Worm (Caenorhabditis elegans) whole organism, L3 larva: Measurements from ENCODE around the gene oops-1.

Experiments
- R02D3.7 ChIP-seq: fragments of 150-350 bp; optimal IDR thresholded peaks from 2 replicates; lab custom pipeline; 2014; ENCODE audit warnings: missing biosample characterization, missing genetic modification characterization
- ZK546.5 ChIP-seq: sonication (generic microtip); optimal IDR thresholded peaks from 2 replicates; lab custom pipeline; 2017; ENCODE audit warnings: missing biosample characterization, missing genetic modification characterization
- aly-2 ChIP-seq: fragments of 150-350 bp; optimal IDR thresholded peaks from 2 replicates; lab custom pipeline; 2014; ENCODE audit warnings: missing biosample characterization, missing genetic modification characterization
- ama-1 ChIP-seq: fragments of 150-350 bp; optimal IDR thresholded peaks from 2 replicates; lab custom pipeline; 2018
- ceh-16 ChIP-seq: sonication (generic microtip); optimal IDR thresholded peaks from 2 replicates; lab custom pipeline; 2017; ENCODE audit warnings: missing biosample characterization, missing genetic modification characterization
- ceh-28 ChIP-seq: fragments of 150-350 bp; optimal IDR thresholded peaks from 2 replicates; lab custom pipeline; 2014; ENCODE audit warnings: missing biosample characterization, missing genetic modification reagents, missing genetic modification characterization
- ceh-82 ChIP-seq: fragments of 150-350 bp; optimal IDR thresholded peaks from 2 replicates; lab custom pipeline; 2014; ENCODE audit warnings: missing biosample characterization, missing genetic modification characterization
- ceh-9 ChIP-seq: sonication (generic microtip); optimal IDR thresholded peaks from 2 replicates; lab custom pipeline; 2018; ENCODE audit warnings: missing biosample characterization, missing genetic modification characterization
- elt-1 ChIP-seq: fragments of 150-350 bp; optimal IDR thresholded peaks from 2 replicates; lab custom pipeline; 2014; ENCODE audit warnings: missing biosample characterization, missing genetic modification characterization
- elt-3 ChIP-seq, 3 experiments: fragments of 150-350 bp in 1 of 3; sonication (generic microtip) in 2 of 3; optimal IDR thresholded peaks; 2 replicates in 2 of 3; 4 replicates in 1 of 3; lab custom pipeline; 2014 to 2017; ENCODE audit warnings: missing biosample characterization in 3 of 3, missing genetic modification characterization in 3 of 3
- eor-1 ChIP-seq, 2 experiments: fragments of 150-350 bp; optimal IDR thresholded peaks; 2 replicates each; lab custom pipeline; 2014 to 2018; ENCODE audit warnings: missing biosample characterization in 2 of 2, missing genetic modification characterization in 2 of 2
- fkh-10 ChIP-seq: sonication (generic microtip); optimal IDR thresholded peaks from 2 replicates; lab custom pipeline; 2017; ENCODE audit warnings: missing biosample characterization, missing genetic modification reagents, missing genetic modification characterization
- fkh-2 ChIP-seq: fragments of 150-350 bp; optimal IDR thresholded peaks from 2 replicates; lab custom pipeline; 2014; ENCODE audit warnings: missing biosample characterization, missing genetic modification reagents, missing genetic modification characterization
- fos-1 ChIP-seq: fragments of 150-350 bp; optimal IDR thresholded peaks from 2 replicates; lab custom pipeline; 2014; ENCODE audit warnings: missing biosample characterization, missing genetic modification characterization
- hmg-11 ChIP-seq: sonication (generic microtip); optimal IDR thresholded peaks from 2 replicates; lab custom pipeline; 2016; ENCODE audit warnings: missing genetic modification characterization, missing compliant biosample characterization
- lin-15B ChIP-seq: fragments of 150-350 bp; optimal IDR thresholded peaks from 2 replicates; lab custom pipeline; 2014; ENCODE audit warnings: missing biosample characterization, missing genetic modification characterization
- lin-39 ChIP-seq: fragments of 150-350 bp; optimal IDR thresholded peaks from 2 replicates; lab custom pipeline; 2018; ENCODE audit warnings: missing biosample characterization, missing genetic modification reagents, missing genetic modification characterization
- mdl-1 ChIP-seq: fragments of 150-350 bp; optimal IDR thresholded peaks from 2 replicates; lab custom pipeline; 2014; ENCODE audit warnings: missing biosample characterization, missing genetic modification characterization
- nfya-1 ChIP-seq: sonication (generic microtip); optimal IDR thresholded peaks from 2 replicates; lab custom pipeline; 2017; ENCODE audit warnings: missing genetic modification characterization, mild to moderate bottlenecking, missing compliant biosample characterization, antibody characterized with exemption, moderate library complexity; ENCODE audit not compliant: insufficient read depth
- nhr-11 ChIP-seq: fragments of 150-350 bp; optimal IDR thresholded peaks from 2 replicates; lab custom pipeline; 2014; ENCODE audit warnings: missing biosample characterization, missing genetic modification characterization
- nhr-23 ChIP-seq: fragments of 150-350 bp; optimal IDR thresholded peaks from 2 replicates; lab custom pipeline; 2014; ENCODE audit warnings: missing biosample characterization, missing genetic modification reagents, missing genetic modification characterization
- nhr-25 ChIP-seq: sonication (generic microtip); optimal IDR thresholded peaks from 2 replicates; lab custom pipeline; 2017; ENCODE audit warnings: missing biosample characterization, missing genetic modification characterization
- nhr-28 ChIP-seq: fragments of 150-350 bp; optimal IDR thresholded peaks from 2 replicates; lab custom pipeline; 2014; ENCODE audit warnings: missing biosample characterization, missing genetic modification characterization
- nhr-43 ChIP-seq: sonication (generic microtip); optimal IDR thresholded peaks from 2 replicates; lab custom pipeline; 2016; ENCODE audit warnings: mild to moderate bottlenecking, missing genetic modification characterization, missing compliant biosample characterization; ENCODE audit not compliant: poor library complexity, severe bottlenecking
- nhr-67 ChIP-seq: fragments of 150-350 bp; optimal IDR thresholded peaks from 2 replicates; lab custom pipeline; 2014; ENCODE audit warnings: missing biosample characterization, missing genetic modification characterization
- nhr-76 ChIP-seq: fragments of 150-350 bp; sonication (generic microtip); optimal IDR thresholded peaks from 5 replicates; lab custom pipeline; 2014; ENCODE audit warnings: missing biosample characterization, missing genetic modification characterization
- pha-4 ChIP-seq: fragments of 150-350 bp; optimal IDR thresholded peaks from 2 replicates; lab custom pipeline; 2014; ENCODE audit warnings: missing biosample characterization, missing genetic modification reagents, missing genetic modification characterization
- pqm-1 ChIP-seq: fragments of 150-350 bp; optimal IDR thresholded peaks from 2 replicates; lab custom pipeline; 2017; ENCODE audit warnings: missing biosample characterization, missing genetic modification characterization, inconsistent platforms
- sea-2 ChIP-seq: fragments of 150-350 bp; sonication (generic microtip); optimal IDR thresholded peaks from 4 replicates; lab custom pipeline; 2014; ENCODE audit warnings: missing biosample characterization, missing genetic modification reagents, missing genetic modification characterization
- skn-1 ChIP-seq: fragments of 150-350 bp; optimal IDR thresholded peaks from 2 replicates; lab custom pipeline; 2014; ENCODE audit warnings: missing biosample characterization, missing genetic modification characterization
- snpc-4 ChIP-seq: fragments of 150-350 bp; optimal IDR thresholded peaks from 2 replicates; lab custom pipeline; 2014; ENCODE audit warnings: missing biosample characterization, missing genetic modification characterization
- tbx-2 ChIP-seq: sonication (generic microtip); optimal IDR thresholded peaks from 2 replicates; lab custom pipeline; 2016; ENCODE audit warnings: mild to moderate bottlenecking, missing genetic modification characterization, missing compliant biosample characterization
- zag-1 ChIP-seq: fragments of 150-350 bp; optimal IDR thresholded peaks from 2 replicates; lab custom pipeline; 2014; ENCODE audit warnings: missing biosample characterization, missing genetic modification characterization
- ztf-11 ChIP-seq: fragments of 150-350 bp; optimal IDR thresholded peaks from 2 replicates; lab custom pipeline; 2014; ENCODE audit warnings: missing biosample characterization, missing genetic modification characterization
- ztf-4 ChIP-seq: fragments of 150-350 bp; optimal IDR thresholded peaks from 2 replicates; lab custom pipeline; 2014; ENCODE audit warnings: missing biosample characterization, missing genetic modification characterization

The oops-1 gene

DNA sequence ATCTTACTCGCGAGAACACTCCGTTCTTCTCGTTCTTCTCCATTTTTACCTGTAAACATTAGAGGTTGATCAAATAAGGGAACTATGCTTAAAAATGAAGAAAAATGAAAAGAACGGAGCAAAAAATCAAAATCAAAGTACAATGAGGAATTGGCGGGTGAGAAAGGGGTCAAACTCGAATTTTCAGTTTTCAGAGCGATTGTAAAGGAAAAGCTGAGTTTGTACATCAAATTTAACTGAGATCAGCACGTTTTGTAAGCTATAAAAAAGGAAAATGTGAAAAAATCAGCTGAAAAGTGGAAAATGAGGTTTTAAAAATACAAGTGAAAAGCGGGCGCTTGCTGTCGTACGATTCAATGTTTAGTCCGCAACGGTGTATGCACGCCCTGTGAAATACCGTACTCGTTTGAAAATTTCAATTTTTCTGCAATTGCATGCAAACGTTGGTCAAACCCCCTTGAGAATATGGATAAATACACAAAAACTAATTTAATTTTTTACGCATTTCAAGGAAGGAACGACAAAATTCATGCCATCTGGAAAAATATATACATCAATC, at the start of gene oops-1:
Gene oops-1 (minus strand): TSS at position 51 of the 559 bp plus-strand sequence.
- TF ChIP-seq ZK546.5 (tag; lab: Kevin White, UChicago) (no peak), pqm-1 (tag; lab: Kevin White, UChicago) (no peak), nhr-67 (tag; lab: Kevin White, UChicago) (no peak), nhr-11 (tag; lab: Kevin White, UChicago) (no peak), R02D3.7 (tag; lab: Kevin White, UChicago) (no peak), lin-39 (tag; lab: Kevin White, UChicago) (no peak), fkh-2 (tag; lab: Kevin White, UChicago) (no peak), eor-1 (tag; optimal IDR thresholded peaks at IDR 0.05; lab: Kevin White, UChicago) (no peak)

DNA sequence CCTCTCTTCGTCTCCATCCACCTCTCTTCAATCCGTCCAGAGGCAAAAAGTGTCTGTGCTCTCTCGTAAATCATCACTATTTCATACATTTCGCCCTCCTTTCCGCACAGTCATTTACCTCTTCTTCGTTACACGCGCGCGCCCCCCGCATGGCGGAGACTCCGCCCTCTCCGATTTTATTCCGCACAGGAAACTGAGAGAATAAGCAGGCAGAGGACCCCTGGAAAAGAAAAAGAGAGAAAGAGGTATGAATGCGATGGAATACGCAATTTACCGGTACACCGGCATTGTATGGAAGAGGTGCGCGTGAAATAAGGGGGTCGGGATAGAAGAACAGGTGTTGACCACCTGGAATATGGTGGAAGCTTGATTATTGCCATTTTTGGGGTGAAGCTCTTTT, 46.8 kb upstream of the oops-1 start:
- TF ChIP-seq sea-2 (GFP tag; lab: Kevin White, UChicago) (no peak), mdl-1 (tag; lab: Kevin White, UChicago) (no peak), tbx-2 (tag; lab: Kevin White, UChicago) (no peak), ZK546.5 (tag; lab: Kevin White, UChicago) (no peak), nhr-43 (tag; lab: Kevin White, UChicago) (no peak), nhr-67 (tag; lab: Kevin White, UChicago) (no peak), elt-1 (tag; lab: Kevin White, UChicago) (no peak), nhr-25 (no peak), nfya-1 (no peak)

DNA sequence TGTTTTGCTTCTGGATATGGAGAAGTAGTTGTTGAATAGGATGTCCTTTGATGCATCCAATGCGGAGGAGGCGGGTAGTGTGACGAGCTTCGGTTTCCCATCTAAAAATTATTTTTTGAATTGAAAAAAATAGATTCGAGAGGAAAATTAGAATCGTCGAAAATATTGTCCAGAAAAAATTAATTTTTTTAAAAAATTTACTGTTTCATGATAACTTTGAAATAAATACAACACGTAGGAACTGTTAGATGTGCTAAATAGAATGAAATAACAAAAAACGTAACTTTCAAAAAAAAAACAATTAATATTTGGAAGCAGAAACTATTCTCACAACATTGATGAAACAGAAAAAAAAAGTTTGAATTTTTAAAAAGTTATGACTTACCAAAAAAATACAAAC, 45.9 kb upstream of the oops-1 start, which contains the start of gene C06E7.4:
Gene C06E7.4 (minus strand): TSS at position 101 of the 400 bp plus-strand sequence.
- no peak for TF ChIP-seq nfya-1
- no peak for TF ChIP-seq ztf-11
- TF ChIP-seq nhr-67 (tag; lab: Kevin White, UChicago): no peak
- TF ChIP-seq fkh-10: no peak
- no peak for TF ChIP-seq aly-2 (tag; lab: Kevin White, UChicago)
- no peak for TF ChIP-seq pha-4
- TF ChIP-seq ztf-4 (tag; lab: Kevin White, UChicago): no peak
- no peak for TF ChIP-seq nhr-23 (tag; lab: Kevin White, UChicago)
- no peak for TF ChIP-seq snpc-4 (tag; lab: Kevin White, UChicago)
- TF ChIP-seq eor-1 (tag; optimal IDR thresholded peaks at IDR 0.05; lab: Kevin White, UChicago): no peak
- no peak for TF ChIP-seq ceh-16
- TF ChIP-seq ceh-28 (tag; lab: Kevin White, UChicago): no peak
- no peak for TF ChIP-seq skn-1 (tag; lab: Kevin White, UChicago)
- no peak for TF ChIP-seq nhr-11 (tag; lab: Kevin White, UChicago)
- no peak for TF ChIP-seq ceh-82
- TF ChIP-seq pqm-1 (tag; lab: Kevin White, UChicago): no peak
- TF ChIP-seq nhr-76 (tag; lab: Kevin White, UChicago): no peak
- no peak for TF ChIP-seq fos-1 (tag; lab: Kevin White, UChicago)
- TF ChIP-seq ama-1 (lab: Kevin White, UChicago): no peak

DNA sequence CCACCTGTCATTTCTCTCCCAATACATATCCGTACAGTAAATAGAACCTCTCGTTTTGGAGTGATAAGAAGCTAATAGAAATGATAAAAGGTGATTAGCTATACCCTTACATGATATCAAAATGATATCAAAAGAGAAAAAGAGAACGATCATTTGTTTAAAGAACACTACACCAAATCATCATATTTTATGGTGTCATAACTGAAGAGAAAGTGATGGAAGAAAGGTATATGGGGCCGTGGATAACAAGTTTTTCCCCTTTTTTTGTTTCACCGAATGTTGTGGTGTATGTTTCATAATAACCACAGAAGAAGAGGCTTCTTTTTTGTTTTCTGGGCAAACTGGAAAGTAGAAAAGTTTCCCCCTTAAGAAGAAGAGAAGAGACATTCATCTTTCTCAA, 44.3 kb upstream of the oops-1 start:
- TF ChIP-seq ceh-82 (no peak), nhr-43 (tag; lab: Kevin White, UChicago) (peak; percentile 41), nhr-23 (tag; lab: Kevin White, UChicago) (peak; percentile 72), ceh-9 (tag; lab: Kevin White, UChicago) (no peak), hmg-11 (no peak), ama-1 (lab: Kevin White, UChicago) (no peak), elt-3 (tag; optimal IDR thresholded peaks at IDR 0.05; lab: Kevin White, UChicago) (peak in 1 of 3 experiments; percentile 78), fkh-10 (no peak)

DNA sequence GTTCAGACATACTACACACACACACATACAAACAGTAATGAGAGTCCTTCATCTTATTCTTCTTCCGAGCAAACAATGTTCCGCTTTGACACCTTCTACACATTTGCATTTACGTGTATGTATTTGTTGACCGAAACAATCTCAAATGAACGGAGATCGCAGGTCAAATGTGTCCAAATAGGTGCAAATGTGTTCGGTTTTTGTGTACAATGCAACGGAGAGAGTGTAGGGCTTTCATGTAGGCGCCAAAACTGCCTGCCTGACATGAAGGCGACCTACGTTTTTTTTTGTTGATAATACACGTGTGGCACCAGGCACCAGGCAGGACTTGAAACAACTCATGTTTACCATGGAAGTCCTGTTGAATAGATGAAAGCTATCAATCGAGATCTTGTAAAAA, 43.0 kb upstream of the oops-1 start:
- no peak for TF ChIP-seq zag-1
- TF ChIP-seq ceh-9 (tag; lab: Kevin White, UChicago): no peak
- TF ChIP-seq ama-1 (lab: Kevin White, UChicago): no peak
- TF ChIP-seq ceh-16: no peak
- no peak for TF ChIP-seq R02D3.7 (tag; lab: Kevin White, UChicago)
- TF ChIP-seq eor-1 (tag; optimal IDR thresholded peaks at IDR 0.05; lab: Kevin White, UChicago): no peak
- TF ChIP-seq fkh-2 (tag; lab: Kevin White, UChicago): no peak
- no peak for TF ChIP-seq ztf-11
- no peak for TF ChIP-seq pha-4
- no peak for TF ChIP-seq pqm-1 (tag; lab: Kevin White, UChicago)
- TF ChIP-seq lin-39 (tag; lab: Kevin White, UChicago): no peak
- TF ChIP-seq ztf-4 (tag; lab: Kevin White, UChicago): no peak
- no peak for TF ChIP-seq nhr-28 (tag; lab: Kevin White, UChicago)
- TF ChIP-seq lin-15B (tag; lab: Kevin White, UChicago): no peak
